Worm (Caenorhabditis elegans): ENCODE data around the gene B0281.4.

DNA sequence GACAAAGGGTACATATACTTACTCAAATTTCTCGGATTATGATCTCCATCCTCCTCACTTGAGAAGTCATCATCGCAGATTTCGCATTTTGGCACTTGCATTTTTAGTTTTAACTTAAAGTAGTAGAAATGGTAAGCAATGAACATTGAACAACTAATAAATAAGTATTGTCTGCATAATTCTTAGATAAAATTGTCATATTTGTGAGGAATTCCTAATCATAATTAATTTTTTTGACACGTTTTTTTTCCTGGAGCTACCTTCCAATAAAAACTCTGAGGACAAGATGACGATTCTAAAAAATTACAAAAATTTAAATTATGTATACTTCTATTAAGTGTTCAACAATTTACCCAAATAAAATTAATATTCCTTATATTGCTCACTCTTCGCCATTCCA lies 14.1 kb upstream of the B0281.4 start, which contains the start of the genes trim-21 and B0281.1:
- TF ChIP-seq lin-13 (tag; optimal IDR thresholded peaks at IDR 0.05), result no peak
- no peak for TF ChIP-seq unc-39 (tag; optimal IDR thresholded peaks at IDR 0.05)
- no peak for TF ChIP-seq elt-3 (tag; optimal IDR thresholded peaks at IDR 0.05)
- TF ChIP-seq bed-3 (GFP tag; optimal IDR thresholded peaks at IDR 0.05), result no peak
- TF ChIP-seq mab-5 (tag; optimal IDR thresholded peaks at IDR 0.05), result no peak
